Worm (Caenorhabditis elegans) whole organism, late embryonic: ENCODE results near the gene clec-45.

ENCODE experiments used
- F13H6.1 ChIP-seq: sonication (generic microtip); optimal IDR thresholded peaks from 2 replicates; lab custom pipeline; 2016; ENCODE audit warnings: missing genetic modification characterization, missing compliant biosample characterization
- ceh-14 ChIP-seq: sonication (generic microtip); optimal IDR thresholded peaks from 2 replicates; lab custom pipeline; 2016; ENCODE audit warnings: missing genotype, missing genetic modification characterization, missing compliant biosample characterization
- ceh-9 ChIP-seq: sonication (generic microtip); optimal IDR thresholded peaks from 2 replicates; lab custom pipeline; 2016; ENCODE audit warnings: mild to moderate bottlenecking, missing genetic modification characterization, inconsistent platforms, missing compliant biosample characterization
- elt-2 ChIP-seq: sonication (generic microtip); optimal IDR thresholded peaks from 2 replicates; lab custom pipeline; 2016; ENCODE audit warnings: missing genetic modification reagents, missing genetic modification characterization, missing compliant biosample characterization
- fkh-10 ChIP-seq: fragments of 150-350 bp; optimal IDR thresholded peaks from 2 replicates; lab custom pipeline; 2014; ENCODE audit warnings: missing biosample characterization, missing genetic modification reagents, missing genetic modification characterization
- pag-3 ChIP-seq: sonication (generic microtip); optimal IDR thresholded peaks from 2 replicates; lab custom pipeline; 2016; ENCODE audit warnings: missing compliant biosample characterization, missing genetic modification characterization, borderline replicate concordance
- pha-4 ChIP-seq: fragments of 150-350 bp; optimal IDR thresholded peaks from 2 replicates; lab custom pipeline; 2018; ENCODE audit warnings: missing biosample characterization, missing genetic modification reagents, missing genetic modification characterization
- ref-2 ChIP-seq: sonication (generic microtip); optimal IDR thresholded peaks from 2 replicates; lab custom pipeline; 2016; ENCODE audit warnings: missing genetic modification characterization, missing compliant biosample characterization
- sdc-2 ChIP-seq: sonication (generic microtip); optimal IDR thresholded peaks from 2 replicates; lab custom pipeline; 2016; ENCODE audit warnings: missing genotype, missing genetic modification characterization, missing compliant biosample characterization
- sox-2 ChIP-seq: fragments of 200-800 bp; sonication (Bioruptor generic); IDR thresholded peaks from 2 replicates; pipeline ENCODE4 v1.3.6; 2022; ENCODE audit warnings: missing genetic modification reagents, missing genetic modification characterization, missing compliant biosample characterization
- sox-4 ChIP-seq: sonication (generic microtip); optimal IDR thresholded peaks from 2 replicates; lab custom pipeline; 2017; ENCODE audit warnings: mild to moderate bottlenecking, missing genetic modification characterization, inconsistent platforms, missing compliant biosample characterization
- unc-42 ChIP-seq: sonication (generic microtip); optimal IDR thresholded peaks from 2 replicates; lab custom pipeline; 2016; ENCODE audit warnings: missing genotype, missing genetic modification characterization, missing compliant biosample characterization
- unc-86 ChIP-seq: sonication (generic microtip); optimal IDR thresholded peaks from 2 replicates; lab custom pipeline; 2016; ENCODE audit warnings: missing genetic modification characterization, missing compliant biosample characterization

DNA sequence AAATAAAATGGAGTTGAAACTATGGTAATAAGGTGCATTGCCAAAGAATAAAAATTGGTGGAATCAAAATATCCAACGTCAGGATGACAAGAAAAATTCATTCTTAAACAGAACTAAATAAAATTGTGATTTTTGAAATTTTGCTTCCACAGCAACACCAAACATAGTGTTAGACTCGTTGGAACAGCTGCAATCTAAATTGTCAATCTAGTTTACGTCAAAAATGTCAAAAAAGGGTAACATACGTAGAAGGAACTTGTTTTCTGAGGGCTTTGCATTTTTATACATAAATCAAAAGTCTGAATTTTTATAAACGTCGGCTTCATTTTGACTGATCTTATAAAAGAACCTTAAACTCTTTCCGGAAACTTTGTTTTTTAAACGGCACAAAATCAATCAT lies 15.7 kb downstream of the clec-45 start, which contains the start of gene srh-200:
- no peak for TF ChIP-seq elt-2 (tag; lab: Kevin White, UChicago)
- TF ChIP-seq unc-86: no peak
- no peak for TF ChIP-seq ceh-14
- no peak for TF ChIP-seq unc-42 (tag; lab: Kevin White, UChicago)
- no peak for TF ChIP-seq sox-4
- no peak for TF ChIP-seq pag-3
- no peak for TF ChIP-seq pha-4 (tag; lab: Kevin White, UChicago)
- TF ChIP-seq F13H6.1 (tag; lab: Kevin White, UChicago): no peak
- TF ChIP-seq fkh-10 (GFP tag; lab: Kevin White, UChicago): no peak
- TF ChIP-seq ceh-9 (tag; lab: Kevin White, UChicago): no peak
- no peak for TF ChIP-seq sdc-2 (tag; lab: Kevin White, UChicago)
- no peak for TF ChIP-seq sox-2 (GFP tag; lab: Robert Waterston, UW)
- no peak for TF ChIP-seq ref-2
